Fruit fly (Drosophila melanogaster): Measurements from ENCODE around the gene Dpy-30L1.

- TF ChIP-seq CG8478 (optimal IDR thresholded peaks at IDR 0.05) (no peak), CTCF (optimal IDR thresholded peaks at IDR 0.05) (no peak)
Observed at dm6 chr2L:10743714-10744113, 11.3 kb downstream of the Dpy-30L1 start, which contains the start of gene CG6729.
